Worm (Caenorhabditis elegans) whole organism, young adult: ENCODE results near the gene trpl-5.
A peak's percentile ranks its signal among the peaks of the same experiment; 100 is the strongest.

Source experiments
- B0261.1 ChIP-seq: sonication (generic microtip); optimal IDR thresholded peaks from 2 replicates; lab custom pipeline; 2016; ENCODE audit warnings: mild to moderate bottlenecking, missing genetic modification characterization, moderate library complexity, missing compliant biosample characterization
- D2030.7 ChIP-seq: fragments of 200-800 bp; sonication (Bioruptor generic); IDR thresholded peaks from 2 replicates; pipeline ENCODE4 v1.3.6; 2022; ENCODE audit warnings: missing genetic modification reagents, missing genetic modification characterization, missing compliant biosample characterization
- F10E7.11 ChIP-seq: sonication (generic microtip); optimal IDR thresholded peaks from 2 replicates; lab custom pipeline; 2017; ENCODE audit warnings: mild to moderate bottlenecking, missing genetic modification characterization, moderate library complexity, missing compliant biosample characterization
- F22D6.2 ChIP-seq: sonication (generic microtip); optimal IDR thresholded peaks from 2 replicates; lab custom pipeline; 2016; ENCODE audit warnings: mild to moderate bottlenecking, missing genetic modification characterization, missing compliant biosample characterization
- F33H1.4 ChIP-seq: fragments of 200-800 bp; sonication (Bioruptor generic); IDR thresholded peaks from 2 replicates; pipeline ENCODE4 v1.3.6; 2022; ENCODE audit warnings: missing genetic modification reagents, missing genetic modification characterization, missing compliant biosample characterization
- F57A8.1 ChIP-seq: fragments of 200-800 bp; sonication (Bioruptor generic); optimal IDR thresholded peaks from 2 replicates; lab custom pipeline; 2018; ENCODE audit warnings: mild to moderate bottlenecking, missing genetic modification characterization, moderate library complexity, missing compliant biosample characterization
- K12H6.12 ChIP-seq: fragments of 200-800 bp; sonication (Bioruptor generic); optimal IDR thresholded peaks from 2 replicates; lab custom pipeline; 2018; ENCODE audit warnings: mild to moderate bottlenecking, missing genetic modification characterization, missing compliant biosample characterization
- aptf-2 ChIP-seq: fragments of 200-800 bp; sonication (Bioruptor generic); conservative IDR thresholded peaks from 2 replicates; pipeline ENCODE4 v1.3.6; 2022; ENCODE audit warnings: missing genetic modification reagents, missing genetic modification characterization, missing compliant biosample characterization
- attf-3 ChIP-seq: fragments of 200-800 bp; sonication (Bioruptor generic); conservative IDR thresholded peaks from 2 replicates; pipeline ENCODE4 v1.3.6; 2022; ENCODE audit warnings: missing genetic modification reagents, missing genetic modification characterization, missing compliant biosample characterization
- attf-6 ChIP-seq: fragments of 200-800 bp; sonication (Bioruptor generic); IDR thresholded peaks from 2 replicates; pipeline ENCODE4 v1.3.6; 2022; ENCODE audit warnings: missing genetic modification reagents, missing genetic modification characterization, missing compliant biosample characterization
- ceh-27 ChIP-seq: fragments of 200-800 bp; sonication (Bioruptor generic); optimal IDR thresholded peaks from 2 replicates; lab custom pipeline; 2018; ENCODE audit warnings: mild to moderate bottlenecking, missing genetic modification characterization, moderate library complexity, missing compliant biosample characterization
- ceh-40 ChIP-seq: fragments of 200-800 bp; sonication (Bioruptor generic); IDR thresholded peaks from 2 replicates; pipeline ENCODE4 v1.3.6; 2022; ENCODE audit warnings: missing genetic modification characterization, missing compliant biosample characterization
- ceh-58 ChIP-seq: fragments of 200-800 bp; sonication (Bioruptor generic); IDR thresholded peaks from 2 replicates; pipeline ENCODE4 v1.3.6; 2022; ENCODE audit warnings: missing genetic modification characterization, missing compliant biosample characterization
- ceh-91 ChIP-seq: fragments of 200-800 bp; sonication (Bioruptor generic); IDR thresholded peaks from 2 replicates; pipeline ENCODE4 v1.3.6; 2022; ENCODE audit warnings: missing genetic modification reagents, missing genetic modification characterization, missing compliant biosample characterization
- fkh-3 ChIP-seq: sonication (generic microtip); optimal IDR thresholded peaks from 2 replicates; lab custom pipeline; 2016; ENCODE audit warnings: mild to moderate bottlenecking, missing genetic modification characterization, missing compliant biosample characterization
- hmg-1.2 ChIP-seq: fragments of 200-800 bp; sonication (Bioruptor generic); IDR thresholded peaks from 2 replicates; pipeline ENCODE4 v1.3.6; 2022; ENCODE audit warnings: missing genetic modification reagents, missing genetic modification characterization, missing compliant biosample characterization
- hmg-20 ChIP-seq: fragments of 200-800 bp; sonication (Bioruptor generic); IDR thresholded peaks from 2 replicates; pipeline ENCODE4 v1.3.6; 2022; ENCODE audit warnings: missing genetic modification reagents, missing genetic modification characterization, missing compliant biosample characterization
- hsf-1 ChIP-seq: fragments of 200-800 bp; sonication (Bioruptor generic); IDR thresholded peaks from 2 replicates; pipeline ENCODE4 v1.3.6; 2022; ENCODE audit warnings: missing genetic modification reagents, missing genetic modification characterization, missing compliant biosample characterization
- lin-26 ChIP-seq: fragments of 200-800 bp; sonication (Bioruptor generic); IDR thresholded peaks from 2 replicates; pipeline ENCODE4 v1.3.6; 2022; ENCODE audit warnings: missing genetic modification reagents, missing genetic modification characterization, missing compliant biosample characterization
- lin-35 ChIP-seq, 3 experiments: fragments of 150-350 bp in 2 of 3; sonication (generic microtip) in 1 of 3; optimal IDR thresholded peaks; 2 replicates each; lab custom pipeline; 2014 to 2018; ENCODE audit warnings: missing biosample characterization in 3 of 3, missing genetic modification characterization in 3 of 3, missing genetic modification reagents in 3 of 3
- lin-40 ChIP-seq: sonication (generic microtip); optimal IDR thresholded peaks from 2 replicates; lab custom pipeline; 2016; ENCODE audit warnings: missing genetic modification characterization, mild to moderate bottlenecking, missing compliant biosample characterization, missing genotype, missing genetic modification reagents
- lin-54 ChIP-seq: fragments of 200-800 bp; sonication (Bioruptor generic); optimal IDR thresholded peaks from 2 replicates; lab custom pipeline; 2018; ENCODE audit warnings: mild to moderate bottlenecking, missing genetic modification characterization, missing compliant biosample characterization
- lsy-27 ChIP-seq: sonication (generic microtip); optimal IDR thresholded peaks from 2 replicates; lab custom pipeline; 2017; ENCODE audit warnings: missing genetic modification characterization, mild to moderate bottlenecking, missing compliant biosample characterization, antibody characterized with exemption, missing genotype, borderline replicate concordance; ENCODE audit not compliant: insufficient read depth
- madf-6 ChIP-seq: fragments of 200-800 bp; sonication (Bioruptor generic); IDR thresholded peaks from 2 replicates; pipeline ENCODE4 v1.3.6; 2022; ENCODE audit warnings: missing genetic modification reagents, missing genetic modification characterization, missing compliant biosample characterization
- mcd-1 ChIP-seq: fragments of 200-800 bp; sonication (Bioruptor generic); IDR thresholded peaks from 2 replicates; pipeline ENCODE4 v1.3.6; 2022; ENCODE audit warnings: missing genetic modification reagents, missing genetic modification characterization, missing compliant biosample characterization
- nfya-1 ChIP-seq: sonication (generic microtip); optimal IDR thresholded peaks from 2 replicates; lab custom pipeline; 2017; ENCODE audit warnings: antibody characterized with exemption, missing compliant biosample characterization, missing genetic modification characterization, borderline replicate concordance; ENCODE audit not compliant: insufficient read depth
- nfya-2 ChIP-seq: fragments of 200-800 bp; sonication (Bioruptor generic); IDR thresholded peaks from 2 replicates; pipeline ENCODE4 v1.3.6; 2022; ENCODE audit warnings: missing genetic modification reagents, missing genetic modification characterization, missing compliant biosample characterization
- nhr-179 ChIP-seq: sonication (generic microtip); optimal IDR thresholded peaks from 2 replicates; lab custom pipeline; 2016; ENCODE audit warnings: mild to moderate bottlenecking, missing genetic modification characterization, missing compliant biosample characterization
- nhr-80 ChIP-seq: sonication (generic microtip); optimal IDR thresholded peaks from 2 replicates; lab custom pipeline; 2016; ENCODE audit warnings: missing genetic modification characterization, missing compliant biosample characterization
- zfh-2 ChIP-seq: fragments of 200-800 bp; sonication (Bioruptor generic); conservative IDR thresholded peaks from 2 replicates; pipeline ENCODE4 v1.3.6; 2022; ENCODE audit warnings: missing genetic modification reagents, missing genetic modification characterization, missing compliant biosample characterization
- ztf-25 ChIP-seq: fragments of 200-800 bp; sonication (Bioruptor generic); IDR thresholded peaks from 2 replicates; pipeline ENCODE4 v1.3.6; 2022; ENCODE audit warnings: missing genetic modification reagents, missing genetic modification characterization, missing compliant biosample characterization
- ztf-26 ChIP-seq: sonication (generic microtip); optimal IDR thresholded peaks from 2 replicates; lab custom pipeline; 2017; ENCODE audit warnings: missing genetic modification characterization, missing compliant biosample characterization
- ztf-28 ChIP-seq: fragments of 200-800 bp; sonication (Bioruptor generic); IDR thresholded peaks from 2 replicates; pipeline ENCODE4 v1.3.6; 2022; ENCODE audit warnings: missing genetic modification reagents, missing genetic modification characterization, missing compliant biosample characterization

trpl-5 gene

ce11 chrII:2075513-2075912, 14.9 kb downstream of the trpl-5 start, which contains the start of gene F07E5.8:
F07E5.8 (minus strand) TSS chrII:2075613.
- no peak for TF ChIP-seq F22D6.2 (tag; lab: Kevin White, UChicago)
- no peak for TF ChIP-seq lin-35 (GFP tag; optimal IDR thresholded peaks at IDR 0.05; lab: Kevin White, UChicago)
- no peak for TF ChIP-seq fkh-3 (tag; lab: Kevin White, UChicago)
- TF ChIP-seq mcd-1 (GFP tag; lab: Robert Waterston, UW) = no peak
- TF ChIP-seq F33H1.4 (GFP tag; lab: Robert Waterston, UW) = no peak
- TF ChIP-seq ztf-28 (GFP tag; lab: Robert Waterston, UW) = no peak
- TF ChIP-seq hmg-20 (GFP tag; lab: Robert Waterston, UW) = no peak
- TF ChIP-seq ceh-91 (GFP tag; lab: Robert Waterston, UW) = no peak
- TF ChIP-seq ceh-27 = no peak

ce11 chrII:2071429-2071828, 19.0 kb downstream of the trpl-5 start, which contains the start of gene F07E5.7:
F07E5.7 (minus strand) TSS chrII:2071529.
- TF ChIP-seq zfh-2 (GFP tag; lab: Robert Waterston, UW) = no peak
- no peak for TF ChIP-seq lin-35 (GFP tag; optimal IDR thresholded peaks at IDR 0.05; lab: Kevin White, UChicago)
- TF ChIP-seq lin-54 (GFP tag; lab: Kevin White, UChicago) = no peak
- no peak for TF ChIP-seq F57A8.1 (GFP tag; lab: Kevin White, UChicago)

- 0 out of 2 replicates have a peak, but pooled peaks have one; percentile 17 for TF ChIP-seq hsf-1 (GFP tag; lab: Robert Waterston, UW)
- TF ChIP-seq aptf-2 (GFP tag; lab: Robert Waterston, UW) = peak; percentile 83
Measured at ce11 chrII:2067451-2068021, 22.9 kb downstream of the trpl-5 start, which contains the start of gene F07E5.12. F07E5.12 (plus strand) TSS chrII:2067971.

- TF ChIP-seq attf-6 (GFP tag; lab: Robert Waterston, UW) (no peak), B0261.1 (tag; lab: Kevin White, UChicago) (no peak), attf-3 (GFP tag; lab: Robert Waterston, UW) (no peak), lin-54 (GFP tag; lab: Kevin White, UChicago) (no peak), ztf-25 (GFP tag; lab: Robert Waterston, UW) (no peak), nfya-2 (GFP tag; lab: Robert Waterston, UW) (no peak), D2030.7 (GFP tag; lab: Robert Waterston, UW) (no peak), ceh-40 (GFP tag; lab: Robert Waterston, UW) (no peak), nfya-1 (tag; lab: Kevin White, UChicago) (no peak), lin-40 (no peak), F10E7.11 (tag; lab: Kevin White, UChicago) (no peak), lin-26 (GFP tag; lab: Robert Waterston, UW) (no peak), ztf-28 (GFP tag; lab: Robert Waterston, UW) (no peak), nhr-179 (tag; lab: Kevin White, UChicago) (no peak), nhr-80 (tag; lab: Kevin White, UChicago) (no peak)
Measured at ce11 chrII:2064497-2064896, 25.9 kb downstream of the trpl-5 start, which contains the start of gene fbxb-6. fbxb-6 (plus strand) TSS chrII:2064797.

ce11 chrII:2063989-2064388, 26.4 kb downstream of the trpl-5 start, which contains the start of gene F07E5.13:
F07E5.13 (minus strand) TSS chrII:2064089.
- TF ChIP-seq nfya-2 (GFP tag; lab: Robert Waterston, UW) = no peak
- TF ChIP-seq ceh-58 (GFP tag; lab: Robert Waterston, UW) = no peak
- TF ChIP-seq madf-6 (GFP tag; lab: Robert Waterston, UW) = no peak
- TF ChIP-seq lsy-27 = no peak
- TF ChIP-seq ztf-26 (tag; lab: Kevin White, UChicago) = no peak
- no peak for TF ChIP-seq K12H6.12 (tag; lab: Kevin White, UChicago)
- no peak for TF ChIP-seq ztf-28 (GFP tag; lab: Robert Waterston, UW)
- TF ChIP-seq hmg-1.2 (GFP tag; lab: Robert Waterston, UW) = no peak
